Worm (Caenorhabditis elegans) whole organism, late embryonic: ENCODE results near the gene cutl-2.

Experiments
- Y22D7AL.16 ChIP-seq: sonication (generic microtip); optimal IDR thresholded peaks from 2 replicates; lab custom pipeline; 2016; ENCODE audit warnings: missing genetic modification characterization, missing compliant biosample characterization
- ama-1 ChIP-seq: fragments of 150-350 bp; optimal IDR thresholded peaks from 2 replicates; lab custom pipeline; 2014
- ceh-6 ChIP-seq: fragments of 200-800 bp; sonication (Bioruptor generic); optimal IDR thresholded peaks from 2 replicates; lab custom pipeline; 2018; ENCODE audit warnings: mild to moderate bottlenecking, missing genetic modification characterization, missing compliant biosample characterization
- elt-2 ChIP-seq: sonication (generic microtip); optimal IDR thresholded peaks from 2 replicates; lab custom pipeline; 2016; ENCODE audit warnings: missing genetic modification reagents, missing genetic modification characterization, missing compliant biosample characterization
- gmeb-2 ChIP-seq: sonication (generic microtip); optimal IDR thresholded peaks from 2 replicates; lab custom pipeline; 2016; ENCODE audit warnings: missing genetic modification characterization, inconsistent platforms, missing compliant biosample characterization
- hlh-8 ChIP-seq: sonication (generic microtip); optimal IDR thresholded peaks from 2 replicates; lab custom pipeline; 2016; ENCODE audit warnings: missing genotype, missing genetic modification characterization, missing compliant biosample characterization

- TF ChIP-seq ama-1 (lab: Kevin White, UChicago) = no peak
- peak; percentile 22 for TF ChIP-seq elt-2
- no peak for TF ChIP-seq gmeb-2 (tag; lab: Kevin White, UChicago)
- TF ChIP-seq Y22D7AL.16 (tag; lab: Kevin White, UChicago) = no peak
- TF ChIP-seq hlh-8 (tag; lab: Kevin White, UChicago) = no peak
- TF ChIP-seq ceh-6 (GFP tag; lab: Kevin White, UChicago) = no peak
These were observed 16.1 kb upstream of the cutl-2 start for ce11 chrII:9740552-9740951.
